Fruit fly (Drosophila melanogaster): Measurements from ENCODE around the gene CG15369.

CG15369 gene

dm6 chrX:9216572-9216971 is at the start of gene CG15369:
TSS of gene CG15369 (plus strand) at chrX:9216872.
- no peak for TF ChIP-seq CG8478 (optimal IDR thresholded peaks at IDR 0.05)
- TF ChIP-seq CTCF (optimal IDR thresholded peaks at IDR 0.05), result no peak

- TF ChIP-seq CTCF (optimal IDR thresholded peaks at IDR 0.05) (no peak), CG8478 (optimal IDR thresholded peaks at IDR 0.05) (no peak)
Observed at dm6 chrX:9168273-9168672, 48.4 kb upstream of the CG15369 start.

dm6 chrX:9187429-9187828 is 29.2 kb upstream of the CG15369 start:
- no peak for TF ChIP-seq CTCF (optimal IDR thresholded peaks at IDR 0.05)
- TF ChIP-seq CG8478 (optimal IDR thresholded peaks at IDR 0.05), result no peak

dm6 chrX:9190555-9191184 is 26.0 kb upstream of the CG15369 start, which contains the start of gene CG12115:
TSS of gene CG12115 (minus strand) at chrX:9190605.
- TF ChIP-seq CTCF (optimal IDR thresholded peaks at IDR 0.05) (no peak), CG8478 (optimal IDR thresholded peaks at IDR 0.05) (no peak)

dm6 chrX:9191357-9191756 is 25.3 kb upstream of the CG15369 start, which contains the start of gene CG12057:
TSS of gene CG12057 (plus strand) at chrX:9191657.
- TF ChIP-seq CG8478 (optimal IDR thresholded peaks at IDR 0.05), result no peak
- TF ChIP-seq CTCF (optimal IDR thresholded peaks at IDR 0.05), result no peak

dm6 chrX:9192429-9192828 is 24.2 kb upstream of the CG15369 start, which contains the start of gene CG12056:
TSS of gene CG12056 (plus strand) at chrX:9192669.
- TF ChIP-seq CG8478 (optimal IDR thresholded peaks at IDR 0.05) (no peak), CTCF (optimal IDR thresholded peaks at IDR 0.05) (no peak)

- no peak for TF ChIP-seq CTCF (optimal IDR thresholded peaks at IDR 0.05)
- TF ChIP-seq CG8478 (optimal IDR thresholded peaks at IDR 0.05), result no peak
Observed at dm6 chrX:9193604-9194003, 23.1 kb upstream of the CG15369 start, which contains the start of gene CG12106. TSS of gene CG12106 (plus strand) at chrX:9193898.

dm6 chrX:9195311-9195710 is 21.4 kb upstream of the CG15369 start:
- no peak for TF ChIP-seq CG8478 (optimal IDR thresholded peaks at IDR 0.05)
- no peak for TF ChIP-seq CTCF (optimal IDR thresholded peaks at IDR 0.05)

dm6 chrX:9196362-9196761 is 20.3 kb upstream of the CG15369 start, which contains the start of gene CG12118:
TSS of gene CG12118 (minus strand) at chrX:9196414.
- TF ChIP-seq CTCF (optimal IDR thresholded peaks at IDR 0.05) (no peak), CG8478 (optimal IDR thresholded peaks at IDR 0.05) (no peak)

dm6 chrX:9200234-9200633 is 16.4 kb upstream of the CG15369 start:
- TF ChIP-seq CTCF (optimal IDR thresholded peaks at IDR 0.05) (no peak), CG8478 (optimal IDR thresholded peaks at IDR 0.05) (no peak)

- TF ChIP-seq CG8478 (optimal IDR thresholded peaks at IDR 0.05), result no peak
- TF ChIP-seq CTCF (optimal IDR thresholded peaks at IDR 0.05), result no peak
Observed at dm6 chrX:9201080-9201479, 15.6 kb upstream of the CG15369 start.

- TF ChIP-seq CTCF (optimal IDR thresholded peaks at IDR 0.05), result no peak
- no peak for TF ChIP-seq CG8478 (optimal IDR thresholded peaks at IDR 0.05)
Observed at dm6 chrX:9201866-9202681, 14.6 kb upstream of the CG15369 start.

dm6 chrX:9210787-9211186 is 5.9 kb upstream of the CG15369 start, which contains the start of gene SmydA-9:
TSS of gene SmydA-9 (minus strand) at chrX:9210887.
- TF ChIP-seq CG8478 (optimal IDR thresholded peaks at IDR 0.05) (no peak), CTCF (optimal IDR thresholded peaks at IDR 0.05) (no peak)

dm6 chrX:9214576-9214975 is 2.1 kb upstream of the CG15369 start, which contains the start of gene Obp8a:
TSS of gene Obp8a (plus strand) at chrX:9214876.
- no peak for TF ChIP-seq CG8478 (optimal IDR thresholded peaks at IDR 0.05)
- TF ChIP-seq CTCF (optimal IDR thresholded peaks at IDR 0.05), result no peak

dm6 chrX:9215485-9215884 is 1.2 kb upstream of the CG15369 start, which contains the start of gene CG15368:
TSS of gene CG15368 (plus strand) at chrX:9215785.
- TF ChIP-seq CTCF (optimal IDR thresholded peaks at IDR 0.05) (no peak), CG8478 (optimal IDR thresholded peaks at IDR 0.05) (no peak)

dm6 chrX:9220434-9220833 is 3.8 kb downstream of the CG15369 start:
- TF ChIP-seq CG8478 (optimal IDR thresholded peaks at IDR 0.05), result no peak
- TF ChIP-seq CTCF (optimal IDR thresholded peaks at IDR 0.05), result no peak
